Worm (Caenorhabditis elegans): ENCODE measurements around the gene cblc-1.

DNA sequence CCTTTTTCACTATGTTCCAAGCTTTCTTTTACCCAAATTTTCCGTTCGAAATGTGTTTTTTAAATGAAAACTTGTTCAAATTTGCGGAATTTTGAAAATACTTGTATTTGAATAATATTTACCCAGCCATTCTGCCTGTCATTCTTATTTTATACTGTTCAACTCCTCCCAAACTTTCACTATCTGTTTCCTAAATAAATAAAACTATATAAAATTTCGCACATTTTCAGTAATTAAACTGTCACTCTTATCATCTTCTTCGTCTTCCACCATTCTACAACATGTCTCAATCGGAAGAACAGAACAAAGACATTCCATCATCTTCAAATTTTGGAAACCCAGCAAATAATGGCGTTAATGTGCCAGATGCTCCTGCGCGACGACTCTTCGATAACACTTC is 36.2 kb downstream of the cblc-1 start, which contains the start of gene btbd-10:
- TF ChIP-seq fos-1 (tag; optimal IDR thresholded peaks at IDR 0.05) (no peak), ama-1 (optimal IDR thresholded peaks at IDR 0.05) (no peak)

Data from whole organism, L3 larva.